Fruit fly (Drosophila melanogaster): ENCODE data around the gene CG13073.

DNA sequence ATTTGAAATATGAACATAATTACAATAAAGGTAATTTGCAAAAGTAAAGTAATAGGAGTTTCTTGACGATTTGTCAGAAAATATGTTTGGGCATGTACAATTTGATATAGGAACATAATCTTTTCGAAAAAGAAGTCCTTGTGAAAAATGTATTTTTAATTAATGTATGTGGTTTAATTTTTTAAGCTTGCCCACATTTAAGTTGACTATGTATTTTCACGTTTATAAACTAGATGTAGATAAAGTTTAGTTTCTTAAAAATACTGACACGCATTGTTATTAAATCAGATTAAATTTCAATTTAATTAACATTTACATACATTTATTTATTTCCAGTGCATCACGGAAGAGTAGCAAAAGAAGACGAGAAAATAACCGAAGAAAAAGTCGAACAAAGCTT lies 40.6 kb downstream of the CG13073 start:
- no peak for TF ChIP-seq psq (optimal IDR thresholded peaks at IDR 0.05)
- no peak for TF ChIP-seq usp (GFP tag; optimal IDR thresholded peaks at IDR 0.05)
- TF ChIP-seq Dll (optimal IDR thresholded peaks at IDR 0.05) = no peak
- no peak for TF ChIP-seq EcR (GFP tag; optimal IDR thresholded peaks at IDR 0.05)
